Worm (Caenorhabditis elegans): ENCODE measurements around the gene rbd-1.
A peak's percentile ranks its signal among the peaks of the same experiment; 100 is the strongest.

Gene rbd-1

ce11 chrIV:12689709-12690142 lies 35.1 kb upstream of the rbd-1 start (continued):
- TF ChIP-seq unc-62 (GFP tag; optimal IDR thresholded peaks at IDR 0.05), result peak; percentile 90
- TF ChIP-seq hlh-26 (GFP tag; conservative IDR thresholded peaks at IDR 0.05), result no peak
- TF ChIP-seq nhr-120 (GFP tag; IDR thresholded peaks at IDR 0.05), result no peak
- TF ChIP-seq ceh-79 (tag; optimal IDR thresholded peaks at IDR 0.05), result no peak
- TF ChIP-seq hmg-20 (GFP tag; IDR thresholded peaks at IDR 0.05), result no peak
- TF ChIP-seq fkh-3 (tag; optimal IDR thresholded peaks at IDR 0.05), result no peak
- TF ChIP-seq ztf-3 (GFP tag; optimal IDR thresholded peaks at IDR 0.05), result no peak
- no peak for TF ChIP-seq F39B2.1 (GFP tag; IDR thresholded peaks at IDR 0.05)
- no peak for TF ChIP-seq F23B12.7 (tag; optimal IDR thresholded peaks at IDR 0.05; ENCODE audit: insufficient read depth)
- TF ChIP-seq mxl-1 (tag; optimal IDR thresholded peaks at IDR 0.05), result no peak
- TF ChIP-seq D2030.7 (GFP tag; IDR thresholded peaks at IDR 0.05), result no peak
- TF ChIP-seq rec-8 (tag; optimal IDR thresholded peaks at IDR 0.05), result no peak
- no peak for TF ChIP-seq B0261.1 (tag; optimal IDR thresholded peaks at IDR 0.05)
- peak; percentile 10 for TF ChIP-seq F22D6.2 (tag; optimal IDR thresholded peaks at IDR 0.05)
- TF ChIP-seq Y53F4B.3 (GFP tag; IDR thresholded peaks at IDR 0.05), result no peak
- TF ChIP-seq aptf-3 (GFP tag; IDR thresholded peaks at IDR 0.05), result no peak
- TF ChIP-seq nhr-27 (tag; optimal IDR thresholded peaks at IDR 0.05), result no peak
- TF ChIP-seq ztf-22 (GFP tag; optimal IDR thresholded peaks at IDR 0.05), result peak; percentile 85
- TF ChIP-seq ama-1 (optimal IDR thresholded peaks at IDR 0.05), result no peak
- no peak for TF ChIP-seq ama-1 (GFP tag; optimal IDR thresholded peaks at IDR 0.05)
- no peak for TF ChIP-seq snpc-1.3 (tag; optimal IDR thresholded peaks at IDR 0.05; ENCODE audit: insufficient read depth)
- no peak for TF ChIP-seq sea-2 (GFP tag; IDR thresholded peaks at IDR 0.05)
- peak; percentile 35 for TF ChIP-seq lin-54 (GFP tag; optimal IDR thresholded peaks at IDR 0.05)
- TF ChIP-seq ceh-91 (GFP tag; IDR thresholded peaks at IDR 0.05), result no peak
- no peak for TF ChIP-seq ztf-26 (tag; optimal IDR thresholded peaks at IDR 0.05)
- TF ChIP-seq lag-1 (GFP tag; IDR thresholded peaks at IDR 0.05), result no peak
- no peak for TF ChIP-seq dpff-1 (tag; optimal IDR thresholded peaks at IDR 0.05)
- TF ChIP-seq ztf-6 (GFP tag; IDR thresholded peaks at IDR 0.05), result no peak
- TF ChIP-seq F52B5.7 (tag; optimal IDR thresholded peaks at IDR 0.05), result no peak
- peak; percentile 60 to 75 for TF ChIP-seq let-607 (tag; optimal IDR thresholded peaks at IDR 0.05)
- TF ChIP-seq K11D2.4 (GFP tag; IDR thresholded peaks at IDR 0.05), result no peak
- TF ChIP-seq dox-1 (GFP tag; IDR thresholded peaks at IDR 0.05), result 0 out of 2 replicates have a peak, but pooled peaks have one; percentile 37
- no peak for TF ChIP-seq lin-26 (GFP tag; IDR thresholded peaks at IDR 0.05)
- TF ChIP-seq tbx-9 (tag; optimal IDR thresholded peaks at IDR 0.05; ENCODE audit: borderline replicate concordance), result no peak
- peak; percentile 93 for TF ChIP-seq egl-44 (GFP tag; IDR thresholded peaks at IDR 0.05)
- no peak for TF ChIP-seq lir-1 (GFP tag; conservative IDR thresholded peaks at IDR 0.05)

ce11 chrIV:12698880-12699279 lies 25.9 kb upstream of the rbd-1 start:
- TF ChIP-seq cebp-1 (GFP tag; IDR thresholded peaks at IDR 0.05) (no peak), cebp-1 (tag; optimal IDR thresholded peaks at IDR 0.05) (peak; percentile 3), ztf-3 (GFP tag; optimal IDR thresholded peaks at IDR 0.05) (no peak), sdz-38 (tag; optimal IDR thresholded peaks at IDR 0.05) (no peak), rpc-1 (optimal IDR thresholded peaks at IDR 0.05) (no peak), rpc-1 (tag; optimal IDR thresholded peaks at IDR 0.05) (no peak), pbrm-1 (GFP tag; IDR thresholded peaks at IDR 0.05) (no peak), madf-3 (GFP tag; IDR thresholded peaks at IDR 0.05) (no peak), F37B4.10 (GFP tag; IDR thresholded peaks at IDR 0.05) (no peak), nhr-80 (tag; optimal IDR thresholded peaks at IDR 0.05) (peak; percentile 84)

Measured in whole organism, young adult.